Worm (Caenorhabditis elegans) whole organism, midembryonic: ENCODE results near the gene Y9C2UA.1.

ENCODE experiments used
- cog-1 ChIP-seq: sonication (generic microtip); optimal IDR thresholded peaks from 2 replicates; lab custom pipeline; 2016; ENCODE audit warnings: missing genetic modification characterization, missing compliant biosample characterization
- flt-1 ChIP-seq: fragments of 200-800 bp; sonication (Bioruptor generic); IDR thresholded peaks from 2 replicates; pipeline ENCODE4 v1.3.6; 2022; ENCODE audit warnings: missing genetic modification characterization, missing compliant biosample characterization
- tab-1 ChIP-seq: fragments of 200-800 bp; sonication (Bioruptor generic); IDR thresholded peaks from 2 replicates; pipeline ENCODE4 v1.3.6; 2022; ENCODE audit warnings: missing genetic modification characterization, missing compliant biosample characterization
- ztf-23 ChIP-seq: fragments of 200-800 bp; sonication (Bioruptor generic); IDR thresholded peaks from 2 replicates; pipeline ENCODE4 v1.3.6; 2022; ENCODE audit warnings: missing genetic modification reagents, missing genetic modification characterization, missing compliant biosample characterization

- no peak for TF ChIP-seq tab-1 (GFP tag; lab: Robert Waterston, UW)
- TF ChIP-seq ztf-23: no peak
- TF ChIP-seq cog-1 (tag; lab: Kevin White, UChicago): no peak
- TF ChIP-seq flt-1 (GFP tag; lab: Robert Waterston, UW): no peak
Measured at ce11 chrII:9098505-9098904, 40.9 kb upstream of the Y9C2UA.1 start, which contains the start of gene clh-5.
